Fruit fly (Drosophila melanogaster) whole organism, wandering third instar larva: ENCODE measurements around the gene Ir67c.

ENCODE experiments used
- Mio ChIP-seq: sonication (Bioruptor generic); optimal IDR thresholded peaks from 2 replicates; lab custom pipeline; 2016; ENCODE audit warnings: missing biosample characterization, missing genetic modification characterization
- Vsx2 ChIP-seq: fragments of 200-300, 225-300 bp; sonication (Bioruptor generic); optimal IDR thresholded peaks from 2 replicates; lab custom pipeline; 2018; ENCODE audit warnings: missing biosample characterization, missing genetic modification characterization; ENCODE audit not compliant: partially characterized antibody
- br ChIP-seq: fragments of 200-800 bp; sonication (Bioruptor generic); optimal IDR thresholded peaks from 2 replicates; lab custom pipeline; 2016; ENCODE audit warnings: missing biosample characterization, missing genetic modification characterization
- h ChIP-seq: fragments of 200-800 bp; sonication (Bioruptor generic); optimal IDR thresholded peaks from 3 replicates; lab custom pipeline; 2016; ENCODE audit warnings: missing biosample characterization, mild to moderate bottlenecking, missing genetic modification characterization
- pan ChIP-seq: fragments of >200 bp; optimal IDR thresholded peaks from 2 replicates; lab custom pipeline; 2017
- usp ChIP-seq: fragments of >200 bp; optimal IDR thresholded peaks from 2 replicates; lab custom pipeline; 2017; ENCODE audit warnings: missing biosample characterization, missing genetic modification characterization

DNA sequence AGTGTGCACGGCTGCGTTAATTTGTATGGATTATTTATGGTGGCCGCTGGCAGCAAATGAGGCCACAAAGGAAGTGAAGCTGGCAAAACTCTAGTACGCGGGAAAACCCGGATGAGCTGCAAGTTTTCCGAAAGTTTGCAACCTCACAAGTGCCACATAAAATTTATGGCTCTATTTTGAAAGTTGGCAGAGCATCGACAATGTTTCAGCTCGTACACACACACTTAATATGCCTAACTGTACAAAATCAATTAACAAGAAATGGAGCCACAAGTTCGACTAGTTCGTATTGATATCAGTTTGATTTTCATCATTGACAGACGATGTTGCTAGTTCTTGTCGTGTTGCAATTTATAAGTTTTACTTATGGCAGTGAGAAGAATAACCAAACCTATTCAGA, 44.3 kb upstream of the Ir67c start, which contains the start of gene CG46430:
- TF ChIP-seq usp (GFP tag; lab: Kevin White, UChicago) = no peak
- no peak for TF ChIP-seq pan
- no peak for TF ChIP-seq h
- no peak for TF ChIP-seq Vsx2 (GFP tag; lab: Kevin White, UChicago)
- TF ChIP-seq Mio (GFP tag; lab: Kevin White, UChicago) = no peak
- no peak for TF ChIP-seq br
